Fruit fly (Drosophila melanogaster) whole organism, pupa: ENCODE measurements around the gene CG14332.

ENCODE experiments used
- CG12605 ChIP-seq: fragments of 200-800 bp; sonication (Bioruptor generic); IDR thresholded peaks from 2 replicates; pipeline ENCODE4 v1.3.6; 2022; ENCODE audit warnings: missing biosample characterization, missing genetic modification characterization
- CG13204 ChIP-seq: fragments of 200-800 bp; sonication (Bioruptor generic); optimal IDR thresholded peaks from 2 replicates; lab custom pipeline; 2018; ENCODE audit warnings: missing biosample characterization, mild to moderate bottlenecking, missing genetic modification characterization, moderate library complexity
- CG17806 ChIP-seq: fragments of 200-800 bp; sonication (Bioruptor generic); optimal IDR thresholded peaks from 2 replicates; lab custom pipeline; 2018; ENCODE audit warnings: missing biosample characterization, mild to moderate bottlenecking, missing genetic modification characterization, moderate library complexity
- CG34367 ChIP-seq: fragments of 200-800 bp; sonication (Bioruptor generic); optimal IDR thresholded peaks from 2 replicates; lab custom pipeline; 2018; ENCODE audit warnings: missing biosample characterization, mild to moderate bottlenecking, missing genetic modification characterization
- CG4496 ChIP-seq: fragments of 200-800 bp; sonication (Bioruptor generic); IDR thresholded peaks from 3 replicates; pipeline ENCODE4 v1.3.6; 2022; ENCODE audit warnings: missing biosample characterization, missing genetic modification characterization
- CG8159 ChIP-seq: fragments of 200-800 bp; sonication (Bioruptor generic); optimal IDR thresholded peaks from 3 replicates; lab custom pipeline; 2018; ENCODE audit warnings: missing biosample characterization, mild to moderate bottlenecking, missing genetic modification characterization, moderate library complexity
- CG8301 ChIP-seq: fragments of 200-800 bp; sonication (Bioruptor generic); optimal IDR thresholded peaks from 2 replicates; lab custom pipeline; 2018; ENCODE audit warnings: missing biosample characterization, mild to moderate bottlenecking, missing genetic modification characterization
- CG9948 ChIP-seq: fragments of 200-800 bp; sonication (Bioruptor generic); optimal IDR thresholded peaks from 2 replicates; lab custom pipeline; 2018; ENCODE audit warnings: missing biosample characterization, mild to moderate bottlenecking, missing genetic modification characterization, moderate library complexity
- EcR ChIP-seq: fragments of 200-800 bp; sonication (Bioruptor generic); optimal IDR thresholded peaks from 3 replicates; lab custom pipeline; 2019; ENCODE audit warnings: missing biosample characterization, missing genetic modification characterization, mild to moderate bottlenecking, moderate library complexity, missing genetic modification reagents
- Pif1B ChIP-seq: fragments of 200-800 bp; sonication (Bioruptor generic); optimal IDR thresholded peaks from 3 replicates; lab custom pipeline; 2016; ENCODE audit warnings: missing biosample characterization, missing genetic modification characterization
- fd96Ca ChIP-seq: fragments of 200-800 bp; sonication (Bioruptor generic); IDR thresholded peaks from 3 replicates; pipeline ENCODE4 v1.3.6; 2022; ENCODE audit warnings: missing biosample characterization, missing genetic modification characterization

DNA sequence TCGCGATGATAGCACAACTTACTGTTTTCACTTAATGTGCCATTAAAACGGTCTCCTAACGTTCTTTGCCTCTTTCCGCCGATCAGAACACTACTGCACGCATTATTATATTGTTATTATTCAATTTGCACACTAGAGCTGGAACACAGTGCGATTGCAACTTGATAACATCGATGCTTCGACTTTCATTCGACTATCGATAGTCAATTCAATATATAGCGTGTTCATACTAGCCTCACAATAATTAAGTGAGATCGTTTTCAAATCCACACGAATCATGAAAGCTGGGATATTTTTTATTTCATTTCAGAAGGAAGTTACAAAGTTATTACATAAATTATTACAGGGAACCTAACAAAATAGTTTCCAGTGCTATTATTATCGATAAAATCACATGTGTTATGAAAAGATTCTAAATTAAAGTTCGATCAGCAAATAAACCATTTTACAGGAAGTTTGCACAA, 20.7 kb downstream of the CG14332 start:
- TF ChIP-seq CG34367 (tag; lab: Kevin White, UChicago), result no peak
- TF ChIP-seq CG9948 (tag; lab: Kevin White, UChicago), result no peak
- no peak for TF ChIP-seq CG12605
- no peak for TF ChIP-seq fd96Ca
- TF ChIP-seq CG13204, result no peak
- TF ChIP-seq EcR (GFP tag; lab: Kevin White, UChicago), result no peak
- TF ChIP-seq CG17806 (tag; lab: Kevin White, UChicago), result no peak
- no peak for TF ChIP-seq CG8159
- TF ChIP-seq CG8301, result no peak
- no peak for TF ChIP-seq Pif1B
- peak; percentile 57; the same call in 1 of the 3 replicates for TF ChIP-seq CG4496 (GFP tag; lab: Robert Waterston, UW)
